Worm (Caenorhabditis elegans): ENCODE measurements around the gene lips-12.

ce11 chrII:1103484-1104100, 10.4 kb downstream of the lips-12 start:
- TF ChIP-seq dpl-1 (GFP tag; optimal IDR thresholded peaks at IDR 0.05) = no peak
- no peak for TF ChIP-seq skn-1 (tag; optimal IDR thresholded peaks at IDR 0.05)
- no peak for TF ChIP-seq unc-130 (GFP tag; optimal IDR thresholded peaks at IDR 0.05)
- TF ChIP-seq nhr-237 (tag; optimal IDR thresholded peaks at IDR 0.05) = no peak
- TF ChIP-seq ama-1 (optimal IDR thresholded peaks at IDR 0.05) = no peak
- no peak for TF ChIP-seq lin-29 (GFP tag; IDR thresholded peaks at IDR 0.05)
- no peak for TF ChIP-seq ceh-82 (tag; optimal IDR thresholded peaks at IDR 0.05)
